Fruit fly (Drosophila melanogaster): Measurements from ENCODE around the gene CG12093.

CG12093 gene

dm6 chr3L:2795363-2795957 is 21.7 kb upstream of the CG12093 start (continued):
- peak; percentile 52; the same call in 1 of the 2 replicates for TF ChIP-seq CG17328 (GFP tag; IDR thresholded peaks at IDR 0.05)
- TF ChIP-seq wor (GFP tag; IDR thresholded peaks at IDR 0.05) = peak; percentile 31; the same call in 1 of the 2 replicates
- peak; percentile 63 for TF ChIP-seq Sox102F (GFP tag; optimal IDR thresholded peaks at IDR 0.05)
- no peak for TF ChIP-seq CG3407 (GFP tag; optimal IDR thresholded peaks at IDR 0.05)
- no peak for TF ChIP-seq CG18619 (GFP tag; optimal IDR thresholded peaks at IDR 0.05)
- TF ChIP-seq CG6689 (GFP tag; IDR thresholded peaks at IDR 0.05) = 0 out of 2 replicates have a peak, but pooled peaks have one; percentile 9
- TF ChIP-seq tgo (GFP tag; IDR thresholded peaks at IDR 0.05) = peak; percentile 35; the same call in 2 of the 3 replicates
- TF ChIP-seq CG10366 (GFP tag; IDR thresholded peaks at IDR 0.05) = peak; percentile 25
- peak in 1 of 2 experiments; percentile 3 for TF ChIP-seq chif (GFP tag; optimal IDR thresholded peaks at IDR 0.05)
- TF ChIP-seq Drgx (GFP tag; IDR thresholded peaks at IDR 0.05) = peak; percentile 81
- 0 out of 2 replicates have a peak, but pooled peaks have one; percentile 15 for TF ChIP-seq Awh (GFP tag; IDR thresholded peaks at IDR 0.05)
- peak in 1 of 2 experiments; percentile 16 for TF ChIP-seq dpn (GFP tag; optimal IDR thresholded peaks at IDR 0.05)
- TF ChIP-seq Atf6 (GFP tag; IDR thresholded peaks at IDR 0.05) = peak; percentile 38; the same call in 1 of the 2 replicates
- peak; percentile 45; the same call in 1 of the 2 replicates for TF ChIP-seq ttk (GFP tag; IDR thresholded peaks at IDR 0.05)
- TF ChIP-seq pan (optimal IDR thresholded peaks at IDR 0.05) = no peak
- peak in 1 of 2 experiments; percentile 20 for TF ChIP-seq pan (GFP tag; optimal IDR thresholded peaks at IDR 0.05 in 1 of 2, IDR thresholded peaks at IDR 0.05 in 1 of 2)
- TF ChIP-seq stc (GFP tag; IDR thresholded peaks at IDR 0.05) = peak; percentile 62
- peak; percentile 13 for TF ChIP-seq nmo (GFP tag; optimal IDR thresholded peaks at IDR 0.05)
- peak; percentile 51; the same call in 2 of the 3 replicates for TF ChIP-seq CG17361 (GFP tag; IDR thresholded peaks at IDR 0.05)
- TF ChIP-seq zfh1 (GFP tag; IDR thresholded peaks at IDR 0.05) = peak; percentile 57; the same call in 2 of the 3 replicates
- peak; percentile 54 for TF ChIP-seq CG18262 (tag; optimal IDR thresholded peaks at IDR 0.05)
- peak; percentile 17; the same call in 1 of the 4 replicates for TF ChIP-seq Gug (GFP tag; IDR thresholded peaks at IDR 0.05)
- peak; percentile 3 for TF ChIP-seq CG10462 (GFP tag; optimal IDR thresholded peaks at IDR 0.05)
- no peak for TF ChIP-seq BtbVII (GFP tag; optimal IDR thresholded peaks at IDR 0.05)
- TF ChIP-seq lilli (GFP tag; optimal IDR thresholded peaks at IDR 0.05) = peak; percentile 18
- TF ChIP-seq E2f2 (GFP tag; IDR thresholded peaks at IDR 0.05) = peak; percentile 27; the same call in 1 of the 2 replicates
- TF ChIP-seq HmgD (GFP tag; optimal IDR thresholded peaks at IDR 0.05) = no peak
- TF ChIP-seq CG10209 (GFP tag; optimal IDR thresholded peaks at IDR 0.05) = peak; percentile 16
- TF ChIP-seq gce (GFP tag; IDR thresholded peaks at IDR 0.05) = 0 out of 3 replicates have a peak, but pooled peaks have one; percentile 33
- TF ChIP-seq CG13894 (tag; optimal IDR thresholded peaks at IDR 0.05) = no peak
- 0 out of 3 replicates have a peak, but pooled peaks have one; percentile 22 for TF ChIP-seq CG7357 (GFP tag; IDR thresholded peaks at IDR 0.05)
- TF ChIP-seq Med (GFP tag) = peak; percentile 55
- peak; percentile 32; the same call in 1 of the 2 replicates for TF ChIP-seq CG32532 (GFP tag; IDR thresholded peaks at IDR 0.05)
- TF ChIP-seq dysf (GFP tag; IDR thresholded peaks at IDR 0.05) = peak; percentile 51; the same call in 2 of the 3 replicates
- TF ChIP-seq gt (GFP tag; IDR thresholded peaks at IDR 0.05) = no peak
- TF ChIP-seq CG17568 (GFP tag; optimal IDR thresholded peaks at IDR 0.05) = no peak
- TF ChIP-seq CG32772 (GFP tag; IDR thresholded peaks at IDR 0.05) = peak; percentile 49; the same call in 1 of the 2 replicates
- TF ChIP-seq lmd (GFP tag; IDR thresholded peaks at IDR 0.05) = peak; percentile 36
- peak; percentile 2 for TF ChIP-seq CG2120 (GFP tag; optimal IDR thresholded peaks at IDR 0.05)
- no peak for TF ChIP-seq lov (optimal IDR thresholded peaks at IDR 0.05)
- no peak for TF ChIP-seq lov (GFP tag; IDR thresholded peaks at IDR 0.05)
- no peak for TF ChIP-seq prd (optimal IDR thresholded peaks at IDR 0.05)
- peak; percentile 35; the same call in 1 of the 3 replicates for TF ChIP-seq prd (GFP tag; IDR thresholded peaks at IDR 0.05)
